Worm (Caenorhabditis elegans): ENCODE data around the gene C54D10.13.
A peak's percentile ranks its signal among the peaks of the same experiment; 100 is the strongest.

Gene C54D10.13

DNA sequence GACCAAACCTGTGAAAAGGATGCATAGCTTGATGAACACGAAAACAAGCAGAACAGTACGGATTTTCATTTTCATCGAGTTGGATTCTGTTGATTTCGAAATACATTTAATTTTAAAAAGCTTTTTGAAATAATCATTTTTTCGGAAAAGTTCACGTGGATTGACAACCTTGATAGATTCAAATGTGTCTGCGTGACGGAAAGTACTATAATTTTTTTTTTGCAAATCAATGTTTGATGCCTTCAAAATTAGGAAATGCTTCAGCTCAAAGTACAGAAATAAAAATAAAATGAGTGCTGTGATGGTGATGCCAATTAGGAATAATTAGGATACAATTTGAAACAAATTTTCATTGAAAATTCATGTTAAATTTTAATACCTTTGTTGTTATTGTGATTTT lies 11.2 kb downstream of the C54D10.13 start, which contains the start of gene C54D10.4:
C54D10.4 (minus strand) TSS at position 101 of the 400 bp plus-strand sequence.
- TF ChIP-seq chd-7 (tag; optimal IDR thresholded peaks at IDR 0.05) (no peak), F22D6.2 (tag; optimal IDR thresholded peaks at IDR 0.05) (no peak), dpl-1 (GFP tag; optimal IDR thresholded peaks at IDR 0.05) (no peak), mes-4 (tag; optimal IDR thresholded peaks at IDR 0.05) (no peak), rpc-1 (optimal IDR thresholded peaks at IDR 0.05) (no peak), rpc-1 (tag; optimal IDR thresholded peaks at IDR 0.05) (no peak), sdz-38 (tag; optimal IDR thresholded peaks at IDR 0.05) (no peak)

DNA sequence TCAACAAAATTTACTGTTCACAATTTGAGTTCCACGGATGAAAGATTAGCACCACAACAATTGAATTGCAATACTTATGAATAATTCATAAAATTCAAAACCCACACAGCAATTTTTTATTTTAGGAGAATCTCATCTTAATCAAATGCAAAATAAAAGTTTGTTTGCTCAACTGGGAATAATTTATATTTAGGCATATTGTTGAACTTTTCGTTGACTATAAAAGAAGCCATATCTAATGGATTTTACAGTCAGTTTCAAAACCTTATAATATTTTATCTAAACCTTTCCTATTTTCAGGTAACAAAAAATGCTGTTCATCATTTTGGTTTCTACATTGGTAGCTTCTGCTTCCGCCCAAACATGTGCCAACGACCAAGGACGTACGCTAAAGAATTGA lies 13.8 kb downstream of the C54D10.13 start, which contains the start of gene C54D10.3:
C54D10.3 (plus strand) TSS at position 301 of the 400 bp plus-strand sequence.
- no peak for TF ChIP-seq rpc-1 (optimal IDR thresholded peaks at IDR 0.05)
- no peak for TF ChIP-seq rpc-1 (tag; optimal IDR thresholded peaks at IDR 0.05)
- TF ChIP-seq lir-1 (GFP tag; conservative IDR thresholded peaks at IDR 0.05) = no peak
- TF ChIP-seq ceh-58 (GFP tag; IDR thresholded peaks at IDR 0.05) = no peak
- TF ChIP-seq aptf-3 (GFP tag; IDR thresholded peaks at IDR 0.05) = no peak
- TF ChIP-seq ets-4 (GFP tag; optimal IDR thresholded peaks at IDR 0.05) = no peak
- TF ChIP-seq nhr-80 (tag; optimal IDR thresholded peaks at IDR 0.05) = no peak
- TF ChIP-seq hmg-1.2 (GFP tag; IDR thresholded peaks at IDR 0.05) = no peak
- TF ChIP-seq unc-62 (GFP tag; optimal IDR thresholded peaks at IDR 0.05) = no peak
- no peak for TF ChIP-seq ztf-28 (GFP tag; IDR thresholded peaks at IDR 0.05)
- no peak for TF ChIP-seq madf-3 (GFP tag; IDR thresholded peaks at IDR 0.05)
- TF ChIP-seq Y56A3A.18 (GFP tag; IDR thresholded peaks at IDR 0.05) = no peak
- TF ChIP-seq pbrm-1 (GFP tag; IDR thresholded peaks at IDR 0.05) = no peak
- no peak for TF ChIP-seq hsf-1 (GFP tag; IDR thresholded peaks at IDR 0.05)
- TF ChIP-seq K11D2.4 (GFP tag; IDR thresholded peaks at IDR 0.05) = no peak
- TF ChIP-seq akir-1 (GFP tag; optimal IDR thresholded peaks at IDR 0.05) = no peak
- TF ChIP-seq rcor-1 (GFP tag; IDR thresholded peaks at IDR 0.05) = no peak
- no peak for TF ChIP-seq ztf-22 (GFP tag; optimal IDR thresholded peaks at IDR 0.05)
- no peak for TF ChIP-seq lsl-1 (GFP tag; optimal IDR thresholded peaks at IDR 0.05)
- TF ChIP-seq nhr-90 (tag; optimal IDR thresholded peaks at IDR 0.05) = no peak

DNA sequence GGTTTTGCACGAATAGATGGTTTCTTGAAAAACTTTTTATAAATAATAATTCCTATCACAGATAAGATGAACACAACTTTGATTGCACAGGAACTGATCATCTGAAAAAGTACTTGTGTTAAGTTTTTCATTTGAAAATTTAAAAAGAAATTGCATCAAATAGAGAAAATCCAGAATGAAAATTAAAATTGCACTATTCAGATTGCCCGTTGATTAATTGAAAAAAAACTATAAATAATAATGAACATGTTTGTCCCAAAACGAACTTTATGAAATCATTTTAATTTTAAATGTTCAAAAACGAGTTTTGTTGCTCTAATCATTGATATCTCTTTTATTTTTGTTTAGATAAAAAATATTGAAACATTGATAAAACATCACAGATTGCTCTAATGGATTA lies 14.8 kb downstream of the C54D10.13 start, which contains the start of gene cdr-3:
cdr-3 (minus strand) TSS at position 101 of the 400 bp plus-strand sequence.
- TF ChIP-seq hmg-1.2 (GFP tag; IDR thresholded peaks at IDR 0.05) (no peak), rcor-1 (GFP tag; IDR thresholded peaks at IDR 0.05) (no peak), ets-4 (GFP tag; optimal IDR thresholded peaks at IDR 0.05) (no peak), lin-54 (GFP tag; optimal IDR thresholded peaks at IDR 0.05) (no peak), attf-6 (GFP tag; IDR thresholded peaks at IDR 0.05) (no peak)

DNA sequence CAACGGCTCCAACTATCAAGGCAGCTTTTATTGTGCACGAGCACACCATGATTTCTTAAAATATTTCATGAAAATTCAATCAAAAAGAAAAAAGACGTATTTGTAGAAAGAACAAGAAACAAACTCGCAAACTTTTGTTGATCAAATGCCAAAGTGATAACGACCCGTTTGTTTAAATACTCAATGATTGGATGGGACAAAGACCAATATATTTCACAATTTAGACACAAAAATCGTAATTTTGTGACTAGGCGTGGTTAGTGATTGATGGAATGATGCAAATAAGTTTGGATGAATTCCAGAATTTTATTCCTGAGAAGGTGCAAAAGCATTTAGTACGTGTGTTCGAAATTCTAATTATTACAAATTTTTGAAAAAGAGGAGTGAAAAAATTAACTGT lies 16.4 kb downstream of the C54D10.13 start, which contains the start of gene cdr-2:
cdr-2 (minus strand) TSS at position 54 of the 400 bp plus-strand sequence.
- TF ChIP-seq nhr-80 (tag; optimal IDR thresholded peaks at IDR 0.05) (peak; percentile 73), dox-1 (GFP tag; IDR thresholded peaks at IDR 0.05) (no peak), cebp-1 (GFP tag; IDR thresholded peaks at IDR 0.05) (peak; percentile 47; the same call in 1 of the 2 replicates), cebp-1 (tag; optimal IDR thresholded peaks at IDR 0.05) (no peak), hmg-1.2 (GFP tag; IDR thresholded peaks at IDR 0.05) (no peak)

DNA sequence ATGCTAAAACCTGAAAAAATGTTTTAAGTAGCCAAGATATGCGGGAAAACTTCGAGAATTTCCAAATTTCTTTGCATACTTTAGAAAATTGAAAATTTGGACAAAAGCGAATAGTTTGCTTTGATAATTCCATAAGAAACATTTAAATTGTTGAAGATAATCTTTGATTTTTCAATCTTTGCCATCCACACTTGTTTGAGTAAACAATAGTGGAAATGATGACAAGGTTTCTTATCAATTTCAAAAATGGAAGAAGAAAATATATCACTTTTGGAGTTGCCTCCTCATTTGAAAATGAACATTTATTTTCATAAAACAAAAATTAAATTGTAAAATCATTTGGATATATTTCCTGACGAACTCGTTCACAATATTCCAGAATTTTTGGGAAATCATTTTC lies 17.7 kb downstream of the C54D10.13 start:
- TF ChIP-seq nhr-80 (tag; optimal IDR thresholded peaks at IDR 0.05) (peak; percentile 0), mes-4 (tag; optimal IDR thresholded peaks at IDR 0.05) (no peak)

DNA sequence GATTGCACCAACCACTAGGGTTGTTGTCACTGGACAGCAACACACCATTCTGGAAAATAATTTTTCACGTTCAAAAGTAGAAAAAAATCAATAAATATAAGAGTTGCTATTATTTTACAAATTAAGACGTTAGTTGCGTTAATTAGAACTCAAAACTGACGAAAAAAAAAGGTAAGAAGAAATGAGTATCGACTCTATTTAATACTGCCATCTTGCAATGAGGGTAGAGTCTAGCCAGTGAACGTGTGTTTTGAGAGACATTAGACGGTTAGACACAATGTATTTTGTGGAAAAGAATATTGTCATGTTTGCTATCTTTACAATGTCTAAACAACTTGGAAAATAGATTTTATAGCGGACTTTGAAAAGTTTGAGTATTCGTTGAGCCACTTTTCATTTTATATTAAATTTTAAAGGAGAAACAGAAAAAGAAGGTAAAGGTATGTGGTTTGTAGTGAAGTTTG lies 18.4 kb downstream of the C54D10.13 start, which contains the start of gene cdr-6:
cdr-6 (minus strand) TSS at position 51 of the 464 bp plus-strand sequence.
- TF ChIP-seq nhr-80 (tag; optimal IDR thresholded peaks at IDR 0.05) (peak; percentile 15), hmg-1.2 (GFP tag; IDR thresholded peaks at IDR 0.05) (peak; percentile 44; the same call in 1 of the 2 replicates), Y79H2A.3 (GFP tag; conservative IDR thresholded peaks at IDR 0.05) (no peak)
